Fruit fly (Drosophila melanogaster) whole organism, embryonic: ENCODE measurements around the gene CG10383.

Source experiments
- Ada2b ChIP-seq: fragments of 200-800 bp; sonication (Bioruptor generic); IDR thresholded peaks from 2 replicates; pipeline ENCODE4 v1.3.6; 2022; ENCODE audit warnings: missing biosample characterization, missing genetic modification characterization
- Awh ChIP-seq: fragments of 200-800 bp; sonication (Bioruptor generic); IDR thresholded peaks from 2 replicates; pipeline ENCODE4, ENCODE4 v1.3.6; 2022; ENCODE audit warnings: missing biosample characterization, missing genetic modification characterization
- C15 ChIP-seq: fragments of 200-800 bp; sonication (Bioruptor generic); IDR thresholded peaks from 3 replicates; pipeline ENCODE4 v1.3.6; 2022; ENCODE audit warnings: missing biosample characterization, missing genetic modification characterization
- CG10543 ChIP-seq: fragments of 200-800 bp; sonication (Bioruptor generic); optimal IDR thresholded peaks from 3 replicates; lab custom pipeline; 2017; ENCODE audit warnings: missing biosample characterization, mild to moderate bottlenecking, missing genetic modification characterization, moderate library complexity
- CG15011 ChIP-seq: fragments of 200-800 bp; sonication (Bioruptor generic); optimal IDR thresholded peaks from 3 replicates; lab custom pipeline; 2018; ENCODE audit warnings: missing biosample characterization, mild to moderate bottlenecking, missing genetic modification characterization
- CG16815 ChIP-seq: fragments of 200-800 bp; sonication (Bioruptor generic); optimal IDR thresholded peaks from 3 replicates; lab custom pipeline; 2017; ENCODE audit warnings: missing biosample characterization, mild to moderate bottlenecking, missing genetic modification characterization
- CG2712 ChIP-seq: fragments of 200-800 bp; optimal IDR thresholded peaks from 3 replicates; lab custom pipeline; 2019; ENCODE audit warnings: missing biosample characterization, mild to moderate bottlenecking, missing genetic modification characterization, moderate library complexity
- CG30403 ChIP-seq: fragments of 200-800 bp; sonication (Bioruptor generic); optimal IDR thresholded peaks from 3 replicates; lab custom pipeline; 2016; ENCODE audit warnings: missing biosample characterization, missing genetic modification characterization
- CG31365 ChIP-seq: fragments of 200-800 bp; sonication (Bioruptor generic); optimal IDR thresholded peaks from 2 replicates; lab custom pipeline; 2018; ENCODE audit warnings: missing biosample characterization, mild to moderate bottlenecking, missing genetic modification characterization
- CG3281 ChIP-seq: fragments of 200-800 bp; sonication (Bioruptor generic); optimal IDR thresholded peaks from 3 replicates; lab custom pipeline; 2017; ENCODE audit warnings: missing biosample characterization, mild to moderate bottlenecking, missing genetic modification characterization
- CG33213 ChIP-seq: fragments of 200-800 bp; sonication (Bioruptor generic); optimal IDR thresholded peaks from 3 replicates; lab custom pipeline; 2016; ENCODE audit warnings: missing biosample characterization, missing genetic modification characterization
- CG4282 ChIP-seq: fragments of 200-800 bp; sonication (Bioruptor generic); optimal IDR thresholded peaks from 2 replicates; lab custom pipeline; 2016; ENCODE audit warnings: missing biosample characterization, missing genetic modification characterization
- CG4617 ChIP-seq: fragments of 200-800 bp; sonication (Bioruptor generic); optimal IDR thresholded peaks from 3 replicates; lab custom pipeline; 2016; ENCODE audit warnings: missing biosample characterization, missing genetic modification characterization, borderline replicate concordance
- CG4730 ChIP-seq: fragments of 200-800 bp; sonication (Bioruptor generic); IDR thresholded peaks from 2 replicates; pipeline ENCODE4 v1.3.6; 2022; ENCODE audit warnings: missing biosample characterization, missing genetic modification characterization
- CG6765 ChIP-seq: fragments of 200-800 bp; sonication (Bioruptor generic); optimal IDR thresholded peaks from 3 replicates; lab custom pipeline; 2017; ENCODE audit warnings: missing biosample characterization, mild to moderate bottlenecking, missing genetic modification characterization
- CG6791 ChIP-seq: fragments of 200-800 bp; sonication (Bioruptor generic); IDR thresholded peaks from 3 replicates; pipeline ENCODE4 v1.3.6; 2022; ENCODE audit warnings: missing biosample characterization, missing genetic modification characterization; ENCODE audit not compliant: partially characterized antibody
- CG7372 ChIP-seq: fragments of 200-800 bp; sonication (Bioruptor generic); IDR thresholded peaks from 2 replicates; pipeline ENCODE4 v1.3.6; 2022; ENCODE audit warnings: missing biosample characterization, missing genetic modification characterization
- CG8359 ChIP-seq: fragments of 200-800 bp; sonication (Bioruptor generic); optimal IDR thresholded peaks from 2 replicates; lab custom pipeline; 2017; ENCODE audit warnings: missing biosample characterization, mild to moderate bottlenecking, missing genetic modification characterization, borderline replicate concordance
- CG8388 ChIP-seq: fragments of 200-800 bp; sonication (Bioruptor generic); optimal IDR thresholded peaks from 2 replicates; lab custom pipeline; 2019; ENCODE audit warnings: missing biosample characterization, mild to moderate bottlenecking, missing genetic modification characterization, moderate library complexity
- HLH3B ChIP-seq: fragments of 200-800 bp; sonication (Bioruptor generic); IDR thresholded peaks from 2 replicates; pipeline ENCODE4 v1.3.6; 2022; ENCODE audit warnings: missing biosample characterization, missing genetic modification characterization
- Hr51 ChIP-seq, 2 experiments: fragments of 200-800 bp; sonication (Bioruptor generic); optimal IDR thresholded peaks; 2 replicates in 1 of 2; 3 replicates in 1 of 2; lab custom pipeline; 2016 to 2018; ENCODE audit warnings: missing biosample characterization in 2 of 2, missing genetic modification characterization in 2 of 2, mild to moderate bottlenecking in 1 of 2, moderate library complexity in 1 of 2
- Kr ChIP-seq: fragments of 200-800 bp; sonication (Bioruptor generic); optimal IDR thresholded peaks from 2 replicates; lab custom pipeline; 2017; ENCODE audit warnings: missing biosample characterization, mild to moderate bottlenecking, missing genetic modification characterization
- Mad ChIP-seq: fragments of 200-800 bp; sonication (Bioruptor generic); optimal IDR thresholded peaks from 2 replicates; lab custom pipeline; 2016; ENCODE audit warnings: missing biosample characterization, missing genetic modification characterization
- Med ChIP-seq: fragments of 200-800 bp; sonication (Bioruptor generic); peaks from one replicate; lab custom pipeline; 2016; ENCODE audit warnings: missing biosample characterization, missing genetic modification characterization, mild to moderate bottlenecking, inconsistent platforms, moderate library complexity
- Meics ChIP-seq: fragments of 200-800 bp; sonication (Bioruptor generic); optimal IDR thresholded peaks from 2 replicates; lab custom pipeline; 2017; ENCODE audit warnings: missing biosample characterization, mild to moderate bottlenecking, missing genetic modification characterization
- Optix ChIP-seq: fragments of 200-800 bp; sonication (Bioruptor generic); IDR thresholded peaks from 3 replicates; pipeline ENCODE4 v1.3.6; 2022; ENCODE audit warnings: missing biosample characterization, missing genetic modification characterization
- az2 ChIP-seq: fragments of 200-800 bp; sonication (Bioruptor generic); optimal IDR thresholded peaks from 3 replicates; lab custom pipeline; 2016; ENCODE audit warnings: missing biosample characterization, missing genetic modification characterization
- bab2 ChIP-seq: fragments of 200-800 bp; sonication (Bioruptor generic); optimal IDR thresholded peaks from 2 replicates; lab custom pipeline; 2016; ENCODE audit warnings: missing biosample characterization, missing genetic modification characterization
- bcd ChIP-seq: fragments of 200-800 bp; sonication (Bioruptor generic); optimal IDR thresholded peaks from 2 replicates; lab custom pipeline; 2017; ENCODE audit warnings: missing biosample characterization, mild to moderate bottlenecking, missing genetic modification characterization
- bigmax ChIP-seq: fragments of 200-800 bp; sonication (Bioruptor generic); optimal IDR thresholded peaks from 2 replicates; lab custom pipeline; 2018; ENCODE audit warnings: missing biosample characterization, mild to moderate bottlenecking, missing genetic modification characterization
- chm ChIP-seq: fragments of 200-800 bp; sonication (Bioruptor generic); IDR thresholded peaks from 2 replicates; pipeline ENCODE4 v1.3.6; 2022; ENCODE audit warnings: missing biosample characterization, missing genetic modification characterization
- crc ChIP-seq: fragments of 200-800 bp; sonication (Bioruptor generic); optimal IDR thresholded peaks from 2 replicates; lab custom pipeline; 2016; ENCODE audit warnings: missing biosample characterization, missing genetic modification characterization
- exex ChIP-seq: fragments of 200-800 bp; sonication (Bioruptor generic); optimal IDR thresholded peaks from 4 replicates; lab custom pipeline; 2018; ENCODE audit warnings: missing biosample characterization, mild to moderate bottlenecking, missing genetic modification characterization, moderate library complexity
- fu2 ChIP-seq: fragments of 200-800 bp; sonication (Bioruptor generic); optimal IDR thresholded peaks from 2 replicates; lab custom pipeline; 2016; ENCODE audit warnings: missing biosample characterization, missing genetic modification characterization
- gce ChIP-seq: fragments of 200-800 bp; sonication (Bioruptor generic); IDR thresholded peaks from 3 replicates; pipeline ENCODE4 v1.3.6; 2022; ENCODE audit warnings: missing biosample characterization, missing genetic modification characterization
- her ChIP-seq: fragments of 200-800 bp; sonication (Bioruptor generic); optimal IDR thresholded peaks from 2 replicates; lab custom pipeline; 2016; ENCODE audit warnings: missing biosample characterization, missing genetic modification characterization
- hkb ChIP-seq, 2 experiments: fragments of 200-800 bp in 1 of 2; fragments of >200 bp in 1 of 2; sonication (Bioruptor generic) in 1 of 2; IDR thresholded peaks in 1 of 2; optimal IDR thresholded peaks in 1 of 2; 2 replicates each; pipeline versions ENCODE4 v1.3.6 to Lab custom; 2017 to 2022; ENCODE audit warnings: missing biosample characterization in 1 of 2, missing genetic modification characterization in 1 of 2
- kay ChIP-seq: fragments of 200-800 bp; sonication (Bioruptor generic); optimal IDR thresholded peaks from 2 replicates; lab custom pipeline; 2016; ENCODE audit warnings: missing biosample characterization, missing genetic modification characterization
- lilli ChIP-seq: fragments of 200-800 bp; sonication (Bioruptor generic); optimal IDR thresholded peaks from 3 replicates; lab custom pipeline; 2016; ENCODE audit warnings: missing biosample characterization, missing genetic modification characterization
- lola ChIP-seq, 3 experiments: fragments of >200 bp in 2 of 3; fragments of 200-800 bp in 1 of 3; sonication (Bioruptor generic) in 1 of 3; optimal IDR thresholded peaks; 2 replicates each; lab custom pipeline; 2017 to 2019; ENCODE audit warnings: missing biosample characterization in 3 of 3, missing genetic modification characterization in 3 of 3, mild to moderate bottlenecking in 1 of 3, moderate library complexity in 1 of 3
- lov ChIP-seq, 2 experiments: fragments of 200-800 bp in 1 of 2; fragments of >200 bp in 1 of 2; sonication (Bioruptor generic) in 1 of 2; IDR thresholded peaks in 1 of 2; optimal IDR thresholded peaks in 1 of 2; 2 replicates in 1 of 2; 3 replicates in 1 of 2; pipeline versions ENCODE4 v1.3.6 to Lab custom; 2017 to 2022; ENCODE audit warnings: missing biosample characterization in 1 of 2, missing genetic modification characterization in 1 of 2
- oc ChIP-seq: fragments of 200-800 bp; sonication (Bioruptor generic); optimal IDR thresholded peaks from 2 replicates; lab custom pipeline; 2018; ENCODE audit warnings: missing biosample characterization, mild to moderate bottlenecking, missing genetic modification characterization, moderate library complexity
- pzg ChIP-seq: fragments of 200-800 bp; sonication (Bioruptor generic); optimal IDR thresholded peaks from 3 replicates; lab custom pipeline; 2018; ENCODE audit warnings: missing biosample characterization, mild to moderate bottlenecking, missing genetic modification characterization, moderate library complexity
- scrt ChIP-seq: fragments of 200-800 bp; sonication (Bioruptor generic); optimal IDR thresholded peaks from 2 replicates; lab custom pipeline; 2018; ENCODE audit warnings: missing biosample characterization, mild to moderate bottlenecking, missing genetic modification characterization, moderate library complexity
- sens ChIP-seq: fragments of 200-800 bp; sonication (Bioruptor generic); peaks from one replicate; lab custom pipeline; 2016; ENCODE audit warnings: missing biosample characterization, missing genetic modification characterization
- slbo ChIP-seq: fragments of 200-800 bp; sonication (Bioruptor generic); IDR thresholded peaks from 2 replicates; pipeline ENCODE4 v1.3.6; 2022; ENCODE audit warnings: missing biosample characterization, missing genetic modification characterization
- sug ChIP-seq: fragments of 200-800 bp; optimal IDR thresholded peaks from 2 replicates; lab custom pipeline; 2019; ENCODE audit warnings: missing biosample characterization, mild to moderate bottlenecking, missing genetic modification characterization, moderate library complexity
- unpg ChIP-seq: fragments of 200-800 bp; sonication (Bioruptor generic); optimal IDR thresholded peaks from 3 replicates; lab custom pipeline; 2018; ENCODE audit warnings: missing biosample characterization, mild to moderate bottlenecking, missing genetic modification characterization, moderate library complexity
- usp ChIP-seq: fragments of >200 bp; optimal IDR thresholded peaks from 2 replicates; lab custom pipeline; 2017; ENCODE audit warnings: missing biosample characterization, missing genetic modification characterization
- z ChIP-seq: fragments of 200-800 bp; sonication (Bioruptor generic); IDR thresholded peaks from 3 replicates; pipeline ENCODE4 v1.3.6; 2022; ENCODE audit warnings: missing biosample characterization, missing genetic modification characterization

Gene CG10383

DNA sequence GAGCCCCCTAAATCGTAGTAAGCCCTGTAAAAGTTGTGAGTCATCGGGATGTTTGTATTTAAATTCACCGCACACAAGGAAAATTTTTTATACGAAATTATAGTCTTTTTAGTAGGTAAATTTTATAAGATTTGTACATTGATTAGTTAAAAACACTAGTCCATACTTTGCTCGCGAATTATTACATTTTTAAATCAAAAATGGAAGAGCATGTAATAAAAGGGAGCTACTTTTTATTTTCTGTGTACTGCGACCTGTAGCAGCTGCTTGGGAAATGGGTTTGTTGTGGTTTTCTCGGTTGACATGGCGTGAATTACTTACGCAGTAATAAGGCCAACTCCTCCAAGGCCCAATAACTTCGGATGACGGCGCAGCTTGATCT lies 687 bp downstream of the CG10383 start (continued):
- TF ChIP-seq hkb (optimal IDR thresholded peaks at IDR 0.05; lab: Kevin White, UChicago) (no peak), hkb (GFP tag; IDR thresholded peaks at IDR 0.05; lab: Robert Waterston, UW) (peak; percentile 63), bigmax (GFP tag; lab: Kevin White, UChicago) (no peak), CG6765 (GFP tag; lab: Kevin White, UChicago) (no peak), kay (no peak), Mad (GFP tag; lab: Kevin White, UChicago) (peak; percentile 11), Ada2b (GFP tag; lab: Robert Waterston, UW) (peak; percentile 48; the same call in 1 of the 2 replicates), exex (tag; lab: Kevin White, UChicago) (no peak), Kr (no peak), gce (no peak), CG10543 (GFP tag; lab: Kevin White, UChicago) (no peak), Meics (no peak), usp (GFP tag; lab: Kevin White, UChicago) (no peak), CG4730 (GFP tag; lab: Robert Waterston, UW) (peak; percentile 14; the same call in 1 of the 2 replicates), lola (GFP tag; optimal IDR thresholded peaks at IDR 0.05; lab: Kevin White, UChicago) (no peak), CG4617 (GFP tag; lab: Kevin White, UChicago) (no peak), CG2712 (tag; lab: Kevin White, UChicago) (peak; percentile 29), CG30403 (GFP tag; lab: Kevin White, UChicago) (peak; percentile 3), chm (GFP tag; lab: Robert Waterston, UW) (no peak), CG31365 (no peak), sens (GFP tag; lab: Kevin White, UChicago) (peak; percentile 89), unpg (GFP tag; lab: Kevin White, UChicago) (peak; percentile 72), bab2 (peak; percentile 6), bcd (no peak), Optix (GFP tag; lab: Robert Waterston, UW) (no peak), Med (GFP tag; lab: Kevin White, UChicago) (peak; percentile 88), CG3281 (GFP tag; lab: Kevin White, UChicago) (no peak), lilli (GFP tag; lab: Kevin White, UChicago) (no peak), CG16815 (GFP tag; lab: Kevin White, UChicago) (no peak), CG8359 (GFP tag; lab: Kevin White, UChicago) (no peak), slbo (peak; percentile 75), az2 (GFP tag; lab: Kevin White, UChicago) (peak; percentile 48), fu2 (GFP tag; lab: Kevin White, UChicago) (no peak), sug (tag; lab: Kevin White, UChicago) (no peak), z (GFP tag; lab: Robert Waterston, UW) (no peak), CG15011 (no peak), oc (tag; lab: Kevin White, UChicago) (no peak), CG8388 (peak; percentile 32), crc (no peak), Awh (no peak), CG6791 (GFP tag; lab: Robert Waterston, UW) (no peak), CG7372 (GFP tag; lab: Robert Waterston, UW) (peak; percentile 57; the same call in 1 of the 2 replicates), lov (optimal IDR thresholded peaks at IDR 0.05; lab: Kevin White, UChicago) (no peak), lov (GFP tag; IDR thresholded peaks at IDR 0.05; lab: Robert Waterston, UW) (no peak), CG4282 (GFP tag; lab: Kevin White, UChicago) (no peak), scrt (no peak), CG33213 (GFP tag; lab: Kevin White, UChicago) (no peak), her (GFP tag; lab: Kevin White, UChicago) (no peak), C15 (GFP tag; lab: Robert Waterston, UW) (no peak), Hr51 (GFP tag; optimal IDR thresholded peaks at IDR 0.05; lab: Kevin White, UChicago) (peak in 1 of 2 experiments; percentile 50), pzg (no peak), HLH3B (GFP tag; lab: Robert Waterston, UW) (0 out of 2 replicates have a peak, but pooled peaks have one; percentile 19)
